Worm (Caenorhabditis elegans) whole organism, mixed stage, embryonic: ENCODE data around the gene str-130.
A peak's percentile ranks its signal among the peaks of the same experiment; 100 is the strongest.

Source experiments
- M03D4.4 ChIP-seq: sonication (generic microtip); optimal IDR thresholded peaks from 2 replicates; lab custom pipeline; 2017; ENCODE audit warnings: mild to moderate bottlenecking, missing genetic modification characterization, missing compliant biosample characterization
- bed-3 ChIP-seq: fragments of 200-800 bp; sonication (Bioruptor generic); optimal IDR thresholded peaks from 3 replicates; lab custom pipeline; 2018; ENCODE audit warnings: mild to moderate bottlenecking, missing genetic modification characterization, moderate library complexity, missing compliant biosample characterization
- blmp-1 ChIP-seq: fragments of 150-350 bp; optimal IDR thresholded peaks from 2 replicates; lab custom pipeline; 2014; ENCODE audit warnings: missing biosample characterization, missing genetic modification characterization
- ceh-39 ChIP-seq: fragments of 150-350 bp; optimal IDR thresholded peaks from 2 replicates; lab custom pipeline; 2014; ENCODE audit warnings: missing biosample characterization, missing genetic modification characterization
- ceh-43 ChIP-seq: fragments of 200-800 bp; sonication (Bioruptor generic); optimal IDR thresholded peaks from 2 replicates; lab custom pipeline; 2018; ENCODE audit warnings: mild to moderate bottlenecking, missing genetic modification characterization, moderate library complexity, missing compliant biosample characterization
- ceh-83 ChIP-seq: fragments of 200-800 bp; sonication (Bioruptor generic); optimal IDR thresholded peaks from 2 replicates; lab custom pipeline; 2018; ENCODE audit warnings: mild to moderate bottlenecking, missing genetic modification characterization, missing compliant biosample characterization
- ces-1 ChIP-seq: fragments of 150-350 bp; optimal IDR thresholded peaks from 2 replicates; lab custom pipeline; 2014; ENCODE audit warnings: missing biosample characterization, missing genetic modification reagents, missing genetic modification characterization
- cnd-1 ChIP-seq: fragments of 200-800 bp; sonication (Bioruptor generic); optimal IDR thresholded peaks from 2 replicates; lab custom pipeline; 2018; ENCODE audit warnings: mild to moderate bottlenecking, missing genetic modification characterization, missing compliant biosample characterization
- drap-1 ChIP-seq: fragments of 200-800 bp; sonication (Bioruptor generic); optimal IDR thresholded peaks from 3 replicates; lab custom pipeline; 2018; ENCODE audit warnings: mild to moderate bottlenecking, missing genetic modification characterization, missing compliant biosample characterization
- elt-1 ChIP-seq: sonication (generic microtip); optimal IDR thresholded peaks from 2 replicates; lab custom pipeline; 2017; ENCODE audit warnings: missing genetic modification characterization, mild to moderate bottlenecking, missing compliant biosample characterization, antibody characterized with exemption, moderate library complexity, borderline replicate concordance; ENCODE audit not compliant: insufficient read depth
- elt-3 ChIP-seq: fragments of 150-350 bp; optimal IDR thresholded peaks from 2 replicates; lab custom pipeline; 2014; ENCODE audit warnings: missing biosample characterization, missing genetic modification characterization
- flh-1 ChIP-seq: fragments of 200-800 bp; sonication (Bioruptor generic); optimal IDR thresholded peaks from 2 replicates; lab custom pipeline; 2018; ENCODE audit warnings: mild to moderate bottlenecking, missing genetic modification characterization, moderate library complexity, missing compliant biosample characterization
- ham-2 ChIP-seq: fragments of 200-800 bp; sonication (Bioruptor generic); optimal IDR thresholded peaks from 2 replicates; lab custom pipeline; 2018; ENCODE audit warnings: mild to moderate bottlenecking, missing genetic modification characterization, missing compliant biosample characterization
- hlh-1 ChIP-seq: fragments of 150-350 bp; optimal IDR thresholded peaks from 2 replicates; lab custom pipeline; 2014; ENCODE audit warnings: missing biosample characterization, missing genetic modification reagents, missing genetic modification characterization
- lin-13 ChIP-seq: fragments of 150-350 bp; optimal IDR thresholded peaks from 2 replicates; lab custom pipeline; 2014; ENCODE audit warnings: missing biosample characterization, missing genetic modification characterization
- lsy-2 ChIP-seq: fragments of 150-350 bp; optimal IDR thresholded peaks from 2 replicates; lab custom pipeline; 2014; ENCODE audit warnings: missing biosample characterization, missing genetic modification characterization
- mab-5 ChIP-seq: fragments of 150-350 bp; optimal IDR thresholded peaks from 2 replicates; lab custom pipeline; 2014; ENCODE audit warnings: missing biosample characterization, missing genetic modification characterization
- nhr-12 ChIP-seq: fragments of 150-350 bp; optimal IDR thresholded peaks from 2 replicates; lab custom pipeline; 2014; ENCODE audit warnings: missing biosample characterization, missing genetic modification characterization
- nhr-2 ChIP-seq: fragments of 150-350 bp; optimal IDR thresholded peaks from 2 replicates; lab custom pipeline; 2014; ENCODE audit warnings: missing biosample characterization, missing genetic modification characterization
- nhr-237 ChIP-seq: fragments of 150-350 bp; optimal IDR thresholded peaks from 2 replicates; lab custom pipeline; 2014; ENCODE audit warnings: missing biosample characterization, missing genetic modification characterization
- nhr-28 ChIP-seq: fragments of 150-350 bp; optimal IDR thresholded peaks from 2 replicates; lab custom pipeline; 2014; ENCODE audit warnings: missing biosample characterization, missing genetic modification characterization
- nhr-76 ChIP-seq: sonication (generic microtip); optimal IDR thresholded peaks from 2 replicates; lab custom pipeline; 2017; ENCODE audit warnings: missing biosample characterization, missing genetic modification characterization
- pha-4 ChIP-seq: fragments of 150-350 bp; optimal IDR thresholded peaks from 2 replicates; lab custom pipeline; 2018; ENCODE audit warnings: missing biosample characterization, missing genetic modification reagents, missing genetic modification characterization
- snpc-4 ChIP-seq: fragments of 150-350 bp; optimal IDR thresholded peaks from 2 replicates; lab custom pipeline; 2014; ENCODE audit warnings: missing biosample characterization, missing genetic modification characterization
- sptf-1 ChIP-seq: sonication (generic microtip); optimal IDR thresholded peaks from 2 replicates; lab custom pipeline; 2017; ENCODE audit warnings: mild to moderate bottlenecking, missing genetic modification characterization, moderate library complexity, missing compliant biosample characterization
- unc-120 ChIP-seq: sonication (generic microtip); optimal IDR thresholded peaks from 2 replicates; lab custom pipeline; 2017; ENCODE audit warnings: missing genetic modification characterization, missing compliant biosample characterization; ENCODE audit not compliant: poor library complexity, severe bottlenecking
- unc-39 ChIP-seq: fragments of 150-350 bp; optimal IDR thresholded peaks from 2 replicates; lab custom pipeline; 2014; ENCODE audit warnings: missing biosample characterization, missing genetic modification characterization
- unc-62 ChIP-seq: fragments of 150-350 bp; optimal IDR thresholded peaks from 2 replicates; lab custom pipeline; 2014; ENCODE audit warnings: missing biosample characterization, missing genetic modification reagents, missing genetic modification characterization
- zip-8 ChIP-seq: fragments of 150-350 bp; optimal IDR thresholded peaks from 2 replicates; lab custom pipeline; 2014; ENCODE audit warnings: missing biosample characterization, missing genetic modification characterization
- ztf-11 ChIP-seq: fragments of 150-350 bp; optimal IDR thresholded peaks from 2 replicates; lab custom pipeline; 2014; ENCODE audit warnings: missing biosample characterization, missing genetic modification characterization

str-130 gene

ce11 chrV:8079813-8080212 lies 10.7 kb downstream of the str-130 start:
- TF ChIP-seq unc-62 (GFP tag; lab: Kevin White, UChicago) = no peak
- TF ChIP-seq sptf-1 (tag; lab: Kevin White, UChicago) = no peak
- TF ChIP-seq ceh-83 (GFP tag; lab: Kevin White, UChicago) = no peak
- no peak for TF ChIP-seq ztf-11 (tag; lab: Kevin White, UChicago)
- TF ChIP-seq ces-1 (GFP tag; lab: Kevin White, UChicago) = no peak
- no peak for TF ChIP-seq M03D4.4 (tag; lab: Kevin White, UChicago)
- no peak for TF ChIP-seq nhr-76 (tag; lab: Kevin White, UChicago)
- no peak for TF ChIP-seq ceh-39 (tag; lab: Kevin White, UChicago)
- TF ChIP-seq hlh-1 (tag; lab: Kevin White, UChicago) = no peak
- no peak for TF ChIP-seq blmp-1 (tag; lab: Kevin White, UChicago)

- TF ChIP-seq zip-8 (tag; lab: Kevin White, UChicago) = no peak
- no peak for TF ChIP-seq nhr-12 (tag; lab: Kevin White, UChicago)
- TF ChIP-seq elt-1 (tag; lab: Kevin White, UChicago) = no peak
- no peak for TF ChIP-seq hlh-1 (tag; lab: Kevin White, UChicago)
- no peak for TF ChIP-seq ces-1 (GFP tag; lab: Kevin White, UChicago)
- no peak for TF ChIP-seq drap-1 (GFP tag; lab: Kevin White, UChicago)
- no peak for TF ChIP-seq nhr-76 (tag; lab: Kevin White, UChicago)
- no peak for TF ChIP-seq ceh-43 (GFP tag; lab: Kevin White, UChicago)
- no peak for TF ChIP-seq ceh-83 (GFP tag; lab: Kevin White, UChicago)
- no peak for TF ChIP-seq mab-5 (tag; lab: Kevin White, UChicago)
- TF ChIP-seq pha-4 (tag; lab: Kevin White, UChicago) = no peak
- TF ChIP-seq cnd-1 (tag; lab: Kevin White, UChicago) = no peak
- TF ChIP-seq M03D4.4 (tag; lab: Kevin White, UChicago) = no peak
- TF ChIP-seq ztf-11 (tag; lab: Kevin White, UChicago) = no peak
- no peak for TF ChIP-seq unc-62 (GFP tag; lab: Kevin White, UChicago)
- TF ChIP-seq unc-39 (tag; lab: Kevin White, UChicago) = no peak
- TF ChIP-seq, all 35 proteins: peak for 0
Observed at ce11 chrV:8075712-8076111, 14.8 kb downstream of the str-130 start, which contains the start of gene catp-3. Gene catp-3, plus strand, starts transcription at chrV:8076012.

- TF ChIP-seq elt-3 (tag; lab: Kevin White, UChicago) (peak; percentile 78), snpc-4 (tag; lab: Kevin White, UChicago) (no peak), nhr-28 (no peak)
Observed at ce11 chrV:8073162-8073561, 17.3 kb downstream of the str-130 start.

ce11 chrV:8072047-8072446 lies 18.4 kb downstream of the str-130 start, which contains the start of gene str-144:
Gene str-144, minus strand, starts transcription at chrV:8072147.
- no peak for TF ChIP-seq nhr-76 (tag; lab: Kevin White, UChicago)
- no peak for TF ChIP-seq ztf-11 (tag; lab: Kevin White, UChicago)
- no peak for TF ChIP-seq zip-8 (tag; lab: Kevin White, UChicago)
- TF ChIP-seq drap-1 (GFP tag; lab: Kevin White, UChicago) = no peak
- TF ChIP-seq unc-120 (tag; lab: Kevin White, UChicago) = no peak
- TF ChIP-seq flh-1 = no peak
- TF ChIP-seq M03D4.4 (tag; lab: Kevin White, UChicago) = no peak
- no peak for TF ChIP-seq mab-5 (tag; lab: Kevin White, UChicago)
- no peak for TF ChIP-seq hlh-1 (tag; lab: Kevin White, UChicago)
- TF ChIP-seq pha-4 (tag; lab: Kevin White, UChicago) = no peak
- TF ChIP-seq ham-2 (GFP tag; lab: Kevin White, UChicago) = no peak
- TF ChIP-seq lin-13 = no peak
- no peak for TF ChIP-seq bed-3 (GFP tag; lab: Kevin White, UChicago)
- TF ChIP-seq nhr-2 (tag; lab: Kevin White, UChicago) = no peak
- no peak for TF ChIP-seq ces-1 (GFP tag; lab: Kevin White, UChicago)
- TF ChIP-seq nhr-28 = no peak
- TF ChIP-seq cnd-1 (tag; lab: Kevin White, UChicago) = no peak
- no peak for TF ChIP-seq nhr-237
- no peak for TF ChIP-seq unc-39 (tag; lab: Kevin White, UChicago)
- no peak for TF ChIP-seq unc-62 (GFP tag; lab: Kevin White, UChicago)
- TF ChIP-seq, all 35 proteins: peak for 0

ce11 chrV:8069637-8070036 lies 20.9 kb downstream of the str-130 start, which contains the start of gene str-143:
Gene str-143, minus strand, starts transcription at chrV:8069737.
- TF ChIP-seq lsy-2 = no peak
